Fruit fly (Drosophila melanogaster) whole organism, prepupa: Measurements from ENCODE around the gene CG42680.

Source experiments
- CG6808 ChIP-seq: fragments of 200-800 bp; sonication (Bioruptor generic); optimal IDR thresholded peaks from 3 replicates; lab custom pipeline; 2017; ENCODE audit warnings: missing biosample characterization, missing genetic modification characterization, mild to moderate bottlenecking, moderate library complexity, missing genetic modification reagents
- CG8119 ChIP-seq: fragments of 200-800 bp; sonication (Bioruptor generic); IDR thresholded peaks from 3 replicates; pipeline ENCODE4 v1.3.6; 2022; ENCODE audit warnings: missing biosample characterization, missing genetic modification characterization
- Gug ChIP-seq: fragments of 200-800 bp; sonication (Bioruptor generic); IDR thresholded peaks from 2 replicates; pipeline ENCODE4 v1.3.6; 2022; ENCODE audit warnings: missing biosample characterization, missing genetic modification characterization
- Smox ChIP-seq: fragments of 200-800 bp; sonication (Bioruptor generic); optimal IDR thresholded peaks from 3 replicates; lab custom pipeline; 2016; ENCODE audit warnings: missing biosample characterization, missing genetic modification characterization
- Sox15 ChIP-seq: fragments of 200-800 bp; sonication (Bioruptor generic); optimal IDR thresholded peaks from 3 replicates; lab custom pipeline; 2016; ENCODE audit warnings: missing biosample characterization, missing genetic modification characterization
- lz ChIP-seq: fragments of 200-800 bp; sonication (Bioruptor generic); optimal IDR thresholded peaks from 3 replicates; lab custom pipeline; 2016; ENCODE audit warnings: missing biosample characterization, missing genetic modification characterization
- vri ChIP-seq: fragments of 200-800 bp; sonication (Bioruptor generic); optimal IDR thresholded peaks from 3 replicates; lab custom pipeline; 2016; ENCODE audit warnings: missing biosample characterization, mild to moderate bottlenecking, missing genetic modification characterization

dm6 chr2L:14545319-14545740 lies 42.7 kb downstream of the CG42680 start:
- TF ChIP-seq Sox15 (GFP tag; lab: Kevin White, UChicago) (no peak), CG8119 (no peak), vri (no peak), Gug (no peak), Smox (no peak), CG6808 (no peak), lz (GFP tag; lab: Kevin White, UChicago) (no peak)
